Worm (Caenorhabditis elegans) whole organism, young adult: ENCODE measurements around the gene F42A10.5.
A peak's percentile ranks its signal among the peaks of the same experiment; 100 is the strongest.

Source experiments
- F33H1.4 ChIP-seq: fragments of 200-800 bp; sonication (Bioruptor generic); IDR thresholded peaks from 2 replicates; pipeline ENCODE4 v1.3.6; 2022; ENCODE audit warnings: missing genetic modification reagents, missing genetic modification characterization, missing compliant biosample characterization
- F37B4.10 ChIP-seq: fragments of 200-800 bp; sonication (Bioruptor generic); IDR thresholded peaks from 2 replicates; pipeline ENCODE4 v1.3.6; 2022; ENCODE audit warnings: missing genetic modification characterization, missing compliant biosample characterization
- F49E8.2 ChIP-seq: sonication (generic microtip); optimal IDR thresholded peaks from 3 replicates; lab custom pipeline; 2017; ENCODE audit warnings: missing genetic modification characterization, mild to moderate bottlenecking, missing compliant biosample characterization, antibody characterized with exemption, moderate library complexity; ENCODE audit not compliant: insufficient read depth
- F52B5.7 ChIP-seq: sonication (generic microtip); optimal IDR thresholded peaks from 2 replicates; lab custom pipeline; 2016; ENCODE audit warnings: mild to moderate bottlenecking, missing genetic modification characterization, missing compliant biosample characterization
- F55B11.4 ChIP-seq: sonication (generic microtip); optimal IDR thresholded peaks from 2 replicates; lab custom pipeline; 2016; ENCODE audit warnings: missing compliant biosample characterization, missing genetic modification characterization, borderline replicate concordance; ENCODE audit not compliant: insufficient read depth
- F57C9.4 ChIP-seq: sonication (generic microtip); optimal IDR thresholded peaks from 2 replicates; lab custom pipeline; 2017; ENCODE audit warnings: mild to moderate bottlenecking, missing genetic modification characterization, missing compliant biosample characterization
- K11D2.4 ChIP-seq: fragments of 200-800 bp; sonication (Bioruptor generic); IDR thresholded peaks from 2 replicates; pipeline ENCODE4 v1.3.6; 2022; ENCODE audit warnings: missing genetic modification reagents, missing genetic modification characterization, missing compliant biosample characterization
- T07F8.4 ChIP-seq: sonication (generic microtip); optimal IDR thresholded peaks from 2 replicates; lab custom pipeline; 2016; ENCODE audit warnings: mild to moderate bottlenecking, missing genetic modification characterization, moderate library complexity, missing compliant biosample characterization
- Y67H2A.10 ChIP-seq: fragments of 200-800 bp; sonication (Bioruptor generic); conservative IDR thresholded peaks from 2 replicates; pipeline ENCODE4 v1.3.6; 2022; ENCODE audit warnings: missing genetic modification reagents, missing genetic modification characterization, missing compliant biosample characterization
- Y79H2A.3 ChIP-seq: fragments of 200-800 bp; sonication (Bioruptor generic); conservative IDR thresholded peaks from 2 replicates; pipeline ENCODE4 v1.3.6; 2022; ENCODE audit warnings: missing genetic modification reagents, missing genetic modification characterization, missing compliant biosample characterization
- aptf-2 ChIP-seq: fragments of 200-800 bp; sonication (Bioruptor generic); conservative IDR thresholded peaks from 2 replicates; pipeline ENCODE4 v1.3.6; 2022; ENCODE audit warnings: missing genetic modification reagents, missing genetic modification characterization, missing compliant biosample characterization
- aptf-3 ChIP-seq: fragments of 200-800 bp; sonication (Bioruptor generic); IDR thresholded peaks from 2 replicates; pipeline ENCODE4 v1.3.6; 2022; ENCODE audit warnings: missing genetic modification characterization, missing compliant biosample characterization
- athp-1 ChIP-seq: sonication (generic microtip); optimal IDR thresholded peaks from 2 replicates; lab custom pipeline; 2017; ENCODE audit warnings: mild to moderate bottlenecking, missing genetic modification characterization, missing compliant biosample characterization
- attf-3 ChIP-seq: fragments of 200-800 bp; sonication (Bioruptor generic); conservative IDR thresholded peaks from 2 replicates; pipeline ENCODE4 v1.3.6; 2022; ENCODE audit warnings: missing genetic modification reagents, missing genetic modification characterization, missing compliant biosample characterization
- ceh-100 ChIP-seq: fragments of 200-800 bp; sonication (Bioruptor generic); IDR thresholded peaks from 2 replicates; pipeline ENCODE4 v1.3.6; 2022; ENCODE audit warnings: missing genetic modification reagents, missing genetic modification characterization, missing compliant biosample characterization
- dox-1 ChIP-seq: fragments of 200-800 bp; sonication (Bioruptor generic); IDR thresholded peaks from 2 replicates; pipeline ENCODE4 v1.3.6; 2022; ENCODE audit warnings: missing genetic modification reagents, missing genetic modification characterization, missing compliant biosample characterization
- efl-1 ChIP-seq: fragments of 150-350 bp; optimal IDR thresholded peaks from 2 replicates; lab custom pipeline; 2014; ENCODE audit warnings: missing biosample characterization, missing genetic modification reagents, missing genetic modification characterization
- egl-44 ChIP-seq: fragments of 200-800 bp; sonication (Bioruptor generic); IDR thresholded peaks from 2 replicates; pipeline ENCODE4 v1.3.6; 2022; ENCODE audit warnings: missing genetic modification reagents, missing genetic modification characterization, missing compliant biosample characterization
- ets-4 ChIP-seq: fragments of 200-800 bp; sonication (Bioruptor generic); optimal IDR thresholded peaks from 2 replicates; lab custom pipeline; 2018; ENCODE audit warnings: mild to moderate bottlenecking, missing genetic modification characterization, missing compliant biosample characterization
- fkh-3 ChIP-seq: sonication (generic microtip); optimal IDR thresholded peaks from 2 replicates; lab custom pipeline; 2016; ENCODE audit warnings: mild to moderate bottlenecking, missing genetic modification characterization, missing compliant biosample characterization
- hmg-1.2 ChIP-seq: fragments of 200-800 bp; sonication (Bioruptor generic); IDR thresholded peaks from 2 replicates; pipeline ENCODE4 v1.3.6; 2022; ENCODE audit warnings: missing genetic modification reagents, missing genetic modification characterization, missing compliant biosample characterization
- hsf-1 ChIP-seq: fragments of 200-800 bp; sonication (Bioruptor generic); IDR thresholded peaks from 2 replicates; pipeline ENCODE4 v1.3.6; 2022; ENCODE audit warnings: missing genetic modification reagents, missing genetic modification characterization, missing compliant biosample characterization
- let-526 ChIP-seq: fragments of 200-800 bp; sonication (Bioruptor generic); IDR thresholded peaks from 2 replicates; pipeline ENCODE4 v1.3.6; 2022; ENCODE audit warnings: missing genetic modification reagents, missing genetic modification characterization, missing compliant biosample characterization
- let-607 ChIP-seq, 2 experiments: fragments of 200-800 bp in 1 of 2; sonication (Bioruptor generic) in 1 of 2; sonication (generic microtip) in 1 of 2; optimal IDR thresholded peaks; 2 replicates each; lab custom pipeline; 2016 to 2018; ENCODE audit warnings: mild to moderate bottlenecking in 2 of 2, missing compliant biosample characterization in 2 of 2, missing genetic modification characterization in 2 of 2, moderate library complexity in 2 of 2, missing genotype in 1 of 2
- madf-10 ChIP-seq: sonication (generic microtip); optimal IDR thresholded peaks from 2 replicates; lab custom pipeline; 2016; ENCODE audit warnings: mild to moderate bottlenecking, missing genetic modification characterization, missing compliant biosample characterization
- madf-6 ChIP-seq: fragments of 200-800 bp; sonication (Bioruptor generic); IDR thresholded peaks from 2 replicates; pipeline ENCODE4 v1.3.6; 2022; ENCODE audit warnings: missing genetic modification reagents, missing genetic modification characterization, missing compliant biosample characterization
- mcd-1 ChIP-seq: fragments of 200-800 bp; sonication (Bioruptor generic); IDR thresholded peaks from 2 replicates; pipeline ENCODE4 v1.3.6; 2022; ENCODE audit warnings: missing genetic modification reagents, missing genetic modification characterization, missing compliant biosample characterization
- nfya-2 ChIP-seq: fragments of 200-800 bp; sonication (Bioruptor generic); IDR thresholded peaks from 2 replicates; pipeline ENCODE4 v1.3.6; 2022; ENCODE audit warnings: missing genetic modification reagents, missing genetic modification characterization, missing compliant biosample characterization
- nhr-120 ChIP-seq: fragments of 200-800 bp; sonication (Bioruptor generic); IDR thresholded peaks from 2 replicates; pipeline ENCODE4 v1.3.6; 2022; ENCODE audit warnings: missing genetic modification characterization, missing compliant biosample characterization
- nhr-80 ChIP-seq: sonication (generic microtip); optimal IDR thresholded peaks from 2 replicates; lab custom pipeline; 2016; ENCODE audit warnings: missing genetic modification characterization, missing compliant biosample characterization
- pbrm-1 ChIP-seq: fragments of 200-800 bp; sonication (Bioruptor generic); IDR thresholded peaks from 2 replicates; pipeline ENCODE4 v1.3.6; 2022; ENCODE audit warnings: missing genetic modification reagents, missing genetic modification characterization, missing compliant biosample characterization
- snpc-1.3 ChIP-seq: sonication (generic microtip); optimal IDR thresholded peaks from 2 replicates; lab custom pipeline; 2017; ENCODE audit warnings: missing genetic modification characterization, mild to moderate bottlenecking, missing compliant biosample characterization, antibody characterized with exemption, moderate library complexity, missing genotype, missing genetic modification reagents; ENCODE audit not compliant: insufficient read depth
- snpc-4 ChIP-seq, 5 experiments: fragments of 150-350 bp in 1 of 5; sonication (generic microtip) in 4 of 5; optimal IDR thresholded peaks; 2 replicates each; lab custom pipeline; 2014 to 2018; ENCODE audit warnings: missing genetic modification characterization in 5 of 5, missing biosample characterization in 3 of 5, antibody characterized with exemption in 2 of 5, mild to moderate bottlenecking in 2 of 5, missing compliant biosample characterization in 2 of 5, missing genotype in 2 of 5, moderate library complexity in 2 of 5, missing genetic modification reagents in 1 of 5
- sptf-2 ChIP-seq: fragments of 200-800 bp; sonication (Bioruptor generic); optimal IDR thresholded peaks from 2 replicates; lab custom pipeline; 2018; ENCODE audit warnings: mild to moderate bottlenecking, missing genetic modification characterization, missing compliant biosample characterization
- tbp1 ChIP-seq: fragments of 200-800 bp; sonication (Bioruptor generic); optimal IDR thresholded peaks from 2 replicates; lab custom pipeline; 2018; ENCODE audit warnings: mild to moderate bottlenecking, missing genetic modification characterization, missing compliant biosample characterization
- tlf-1 ChIP-seq: fragments of 200-800 bp; sonication (Bioruptor generic); optimal IDR thresholded peaks from 2 replicates; lab custom pipeline; 2018; ENCODE audit warnings: mild to moderate bottlenecking, missing genetic modification characterization, missing compliant biosample characterization
- unc-62 ChIP-seq: fragments of 150-350 bp; optimal IDR thresholded peaks from 2 replicates; lab custom pipeline; 2014; ENCODE audit warnings: missing biosample characterization, missing genetic modification reagents, missing genetic modification characterization
- ztf-18 ChIP-seq: sonication (generic microtip); optimal IDR thresholded peaks from 2 replicates; lab custom pipeline; 2016; ENCODE audit warnings: missing genotype, mild to moderate bottlenecking, missing genetic modification characterization, missing compliant biosample characterization
- ztf-25 ChIP-seq: fragments of 200-800 bp; sonication (Bioruptor generic); IDR thresholded peaks from 2 replicates; pipeline ENCODE4 v1.3.6; 2022; ENCODE audit warnings: missing genetic modification reagents, missing genetic modification characterization, missing compliant biosample characterization
- ztf-3 ChIP-seq: fragments of 200-800 bp; sonication (Bioruptor generic); optimal IDR thresholded peaks from 2 replicates; lab custom pipeline; 2018; ENCODE audit warnings: mild to moderate bottlenecking, missing genetic modification characterization, missing compliant biosample characterization

The F42A10.5 gene

ce11 chrIII:6164253-6164971 lies 8.9 kb downstream of the F42A10.5 start, which contains the start of gene F42A10.9 (continued):
- TF ChIP-seq snpc-4 (GFP tag; optimal IDR thresholded peaks at IDR 0.05; lab: Kevin White, UChicago) = no peak
- TF ChIP-seq snpc-4 (tag; optimal IDR thresholded peaks at IDR 0.05; lab: Kevin White, UChicago) = peak in 1 of 4 experiments; percentile 36
- peak; percentile 47 for TF ChIP-seq tlf-1
- TF ChIP-seq nhr-120 (GFP tag; lab: Robert Waterston, UW) = 0 out of 2 replicates have a peak, but pooled peaks have one; percentile 42
- no peak for TF ChIP-seq egl-44 (GFP tag; lab: Robert Waterston, UW)
- no peak for TF ChIP-seq nhr-80 (tag; lab: Kevin White, UChicago)
- TF ChIP-seq madf-10 (tag; lab: Kevin White, UChicago) = no peak
- no peak for TF ChIP-seq dox-1 (GFP tag; lab: Robert Waterston, UW)
- TF ChIP-seq pbrm-1 (GFP tag; lab: Robert Waterston, UW) = peak; percentile 38; the same call in 1 of the 2 replicates
- no peak for TF ChIP-seq hmg-1.2
- TF ChIP-seq F33H1.4 = no peak
- TF ChIP-seq fkh-3 (tag; lab: Kevin White, UChicago) = no peak
- no peak for TF ChIP-seq F37B4.10 (GFP tag; lab: Robert Waterston, UW)
- no peak for TF ChIP-seq ztf-25 (GFP tag; lab: Robert Waterston, UW)
- no peak for TF ChIP-seq hsf-1 (GFP tag; lab: Robert Waterston, UW)
- no peak for TF ChIP-seq efl-1 (GFP tag; lab: Kevin White, UChicago)
- peak; percentile 55 for TF ChIP-seq F52B5.7 (tag; lab: Kevin White, UChicago)
- no peak for TF ChIP-seq F57C9.4
- TF ChIP-seq tbp1 (GFP tag; lab: Kevin White, UChicago) = no peak
- TF ChIP-seq Y67H2A.10 (GFP tag; lab: Robert Waterston, UW) = no peak
- peak; percentile 59 for TF ChIP-seq athp-1 (tag; lab: Kevin White, UChicago)
- TF ChIP-seq attf-3 (GFP tag; lab: Robert Waterston, UW) = no peak

DNA sequence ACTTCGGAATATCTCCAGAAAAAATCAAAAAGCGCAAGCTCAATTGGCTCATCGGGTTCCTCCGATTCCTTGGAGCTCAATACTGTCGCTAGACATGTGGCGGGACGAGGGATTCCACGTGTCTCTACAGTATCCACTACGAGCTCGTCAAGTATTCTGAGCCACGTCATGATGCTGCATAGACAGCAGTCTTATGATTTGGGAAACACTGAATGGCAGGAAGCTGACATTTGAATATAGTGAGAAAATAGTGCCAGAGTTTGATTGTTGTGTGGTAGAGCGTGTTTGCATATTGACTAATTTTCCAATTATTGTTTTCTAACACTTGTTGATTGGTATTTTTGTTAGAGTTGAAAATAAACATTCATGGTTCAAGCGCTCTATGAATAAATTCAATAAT lies 9.9 kb downstream of the F42A10.5 start:
- peak; percentile 60 for TF ChIP-seq nhr-80 (tag; lab: Kevin White, UChicago)
- no peak for TF ChIP-seq ztf-3 (GFP tag; lab: Kevin White, UChicago)
- peak; percentile 77 to 94 for TF ChIP-seq let-607 (tag; optimal IDR thresholded peaks at IDR 0.05; lab: Kevin White, UChicago)
- TF ChIP-seq unc-62 (GFP tag; lab: Kevin White, UChicago) = peak; percentile 52
- TF ChIP-seq, all 124 proteins: peak for 3

ce11 chrIII:6158642-6159475 lies 14.4 kb downstream of the F42A10.5 start, which contains the start of gene nfm-1:
Gene nfm-1, plus strand, starts transcription at chrIII:6159453.
- TF ChIP-seq K11D2.4 (GFP tag; lab: Robert Waterston, UW) = no peak
- TF ChIP-seq pbrm-1 (GFP tag; lab: Robert Waterston, UW) = peak; percentile 81
- TF ChIP-seq snpc-4 (GFP tag; optimal IDR thresholded peaks at IDR 0.05; lab: Kevin White, UChicago) = peak; percentile 30
- peak in 3 of 4 experiments; percentile 21 to 65 (median 44) for TF ChIP-seq snpc-4 (tag; optimal IDR thresholded peaks at IDR 0.05; lab: Kevin White, UChicago)
- TF ChIP-seq aptf-2 (GFP tag; lab: Robert Waterston, UW) = no peak
- no peak for TF ChIP-seq let-526 (GFP tag; lab: Robert Waterston, UW)
- peak; percentile 48 to 68 for TF ChIP-seq let-607 (tag; optimal IDR thresholded peaks at IDR 0.05; lab: Kevin White, UChicago)
- TF ChIP-seq T07F8.4 (tag; lab: Kevin White, UChicago) = peak; percentile 57
- TF ChIP-seq madf-6 (GFP tag; lab: Robert Waterston, UW) = peak; percentile 68
- no peak for TF ChIP-seq ets-4 (GFP tag; lab: Kevin White, UChicago)
- 0 out of 2 replicates have a peak, but pooled peaks have one; percentile 18 for TF ChIP-seq Y67H2A.10 (GFP tag; lab: Robert Waterston, UW)
- TF ChIP-seq F49E8.2 = peak; percentile 60
- TF ChIP-seq madf-10 (tag; lab: Kevin White, UChicago) = peak; percentile 81
- TF ChIP-seq efl-1 (GFP tag; lab: Kevin White, UChicago) = peak; percentile 31
- TF ChIP-seq mcd-1 (GFP tag; lab: Robert Waterston, UW) = peak; percentile 62
- TF ChIP-seq F55B11.4 (tag; lab: Kevin White, UChicago) = no peak
- no peak for TF ChIP-seq nfya-2 (GFP tag; lab: Robert Waterston, UW)
- no peak for TF ChIP-seq sptf-2 (GFP tag; lab: Kevin White, UChicago)
- 0 out of 2 replicates have a peak, but pooled peaks have one; percentile 73 for TF ChIP-seq aptf-3
- TF ChIP-seq Y79H2A.3 = no peak
- TF ChIP-seq snpc-1.3 = no peak
- no peak for TF ChIP-seq unc-62 (GFP tag; lab: Kevin White, UChicago)
- peak; percentile 72 for TF ChIP-seq ztf-18 (tag; lab: Kevin White, UChicago)
- TF ChIP-seq ceh-100 = peak; percentile 54; the same call in 1 of the 2 replicates
